Worm (Caenorhabditis elegans) whole organism, L1 larva: ENCODE data around the gene K10D2.8.

ENCODE experiments used
- ama-1 ChIP-seq: fragments of 150-350 bp; optimal IDR thresholded peaks from 2 replicates; lab custom pipeline; 2014
- fos-1 ChIP-seq: fragments of 150-350 bp; optimal IDR thresholded peaks from 2 replicates; lab custom pipeline; 2014; ENCODE audit warnings: missing biosample characterization, missing genetic modification characterization
- lin-13 ChIP-seq: fragments of 150-350 bp; optimal IDR thresholded peaks from 2 replicates; lab custom pipeline; 2014; ENCODE audit warnings: missing biosample characterization, missing genetic modification reagents, missing genetic modification characterization
- lin-14 ChIP-seq: fragments of 200-800 bp; sonication (Bioruptor generic); optimal IDR thresholded peaks from 2 replicates; lab custom pipeline; 2018; ENCODE audit warnings: mild to moderate bottlenecking, missing genetic modification characterization, moderate library complexity, missing compliant biosample characterization
- lin-15B ChIP-seq: fragments of 150-350 bp; sonication (generic microtip); optimal IDR thresholded peaks from 3 replicates; lab custom pipeline; 2014; ENCODE audit warnings: missing biosample characterization, missing genetic modification characterization
- lin-39 ChIP-seq: fragments of 150-350 bp; optimal IDR thresholded peaks from 2 replicates; lab custom pipeline; 2014; ENCODE audit warnings: missing biosample characterization, missing genetic modification reagents, missing genetic modification characterization
- lsy-2 ChIP-seq, 2 experiments: fragments of 150-350 bp; optimal IDR thresholded peaks; 2 replicates each; lab custom pipeline; 2014; ENCODE audit warnings: missing biosample characterization in 2 of 2, missing genetic modification characterization in 2 of 2
- nhr-20 ChIP-seq: sonication (generic microtip); optimal IDR thresholded peaks from 2 replicates; lab custom pipeline; 2016; ENCODE audit warnings: mild to moderate bottlenecking, missing genetic modification characterization, missing compliant biosample characterization
- pag-3 ChIP-seq: sonication (generic microtip); optimal IDR thresholded peaks from 2 replicates; lab custom pipeline; 2017; ENCODE audit warnings: missing genetic modification characterization, mild to moderate bottlenecking, missing compliant biosample characterization, antibody characterized with exemption, borderline replicate concordance; ENCODE audit not compliant: insufficient read depth
- pqm-1 ChIP-seq: sonication (generic microtip); optimal IDR thresholded peaks from 3 replicates; lab custom pipeline; 2017; ENCODE audit warnings: missing biosample characterization, missing genetic modification characterization
- snpc-4 ChIP-seq: fragments of 150-350 bp; optimal IDR thresholded peaks from 2 replicates; lab custom pipeline; 2014; ENCODE audit warnings: missing biosample characterization, missing genetic modification characterization
- xbp-1 ChIP-seq: sonication (generic microtip); optimal IDR thresholded peaks from 2 replicates; lab custom pipeline; 2016; ENCODE audit warnings: missing genetic modification characterization, missing compliant biosample characterization
- ztf-11 ChIP-seq, 2 experiments: sonication (generic microtip); optimal IDR thresholded peaks; 2 replicates each; lab custom pipeline; 2016 to 2017; ENCODE audit warnings: missing genetic modification characterization in 2 of 2, missing biosample characterization in 1 of 2, missing compliant biosample characterization in 1 of 2
- ztf-4 ChIP-seq: fragments of 150-350 bp; optimal IDR thresholded peaks from 2 replicates; lab custom pipeline; 2014; ENCODE audit warnings: missing biosample characterization, missing genetic modification characterization

DNA sequence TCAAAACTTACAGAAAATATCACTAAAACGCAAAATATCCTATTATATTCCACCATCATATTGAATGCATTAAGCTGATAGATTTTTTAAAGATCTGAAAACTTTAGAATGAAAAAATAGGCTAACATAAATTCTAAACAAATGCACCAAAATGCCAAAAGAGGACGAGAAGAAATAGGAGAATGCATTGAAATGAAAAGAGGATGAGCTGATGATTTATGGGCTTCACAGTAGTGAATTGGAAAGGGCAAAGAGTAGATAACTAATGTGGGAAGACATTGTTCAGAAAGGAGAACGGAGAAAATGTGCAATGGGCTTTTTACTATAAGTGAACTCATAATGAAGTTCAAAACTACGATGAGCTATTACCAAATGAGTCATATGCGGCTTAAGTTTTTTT lies 29.0 kb downstream of the K10D2.8 start, which contains the start of gene cutl-19:
- no peak for TF ChIP-seq ztf-11 (tag; optimal IDR thresholded peaks at IDR 0.05; lab: Kevin White, UChicago)
- TF ChIP-seq ama-1 (lab: Kevin White, UChicago): no peak
- TF ChIP-seq lin-39 (tag; lab: Kevin White, UChicago): no peak
- TF ChIP-seq lin-13 (GFP tag; lab: Kevin White, UChicago): no peak
- no peak for TF ChIP-seq nhr-20 (tag; lab: Kevin White, UChicago)
- no peak for TF ChIP-seq lin-15B
- no peak for TF ChIP-seq pag-3
- TF ChIP-seq pqm-1: no peak
- TF ChIP-seq snpc-4 (tag; lab: Kevin White, UChicago): no peak
- TF ChIP-seq lsy-2 (tag; optimal IDR thresholded peaks at IDR 0.05; lab: Kevin White, UChicago): no peak
- no peak for TF ChIP-seq ztf-4 (tag; lab: Kevin White, UChicago)
- TF ChIP-seq xbp-1 (tag; lab: Kevin White, UChicago): no peak
- no peak for TF ChIP-seq lin-14 (GFP tag; lab: Kevin White, UChicago)
- no peak for TF ChIP-seq fos-1
